Worm (Caenorhabditis elegans) whole organism, young adult: Measurements from ENCODE around the gene rpl-28.

Source experiments
- B0019.2 ChIP-seq: fragments of 200-800 bp; sonication (Bioruptor generic); conservative IDR thresholded peaks from 2 replicates; pipeline ENCODE4 v1.3.6; 2022; ENCODE audit warnings: missing genetic modification reagents, missing genetic modification characterization, missing compliant biosample characterization
- B0035.1 ChIP-seq: sonication (generic microtip); optimal IDR thresholded peaks from 2 replicates; lab custom pipeline; 2016; ENCODE audit warnings: missing genetic modification characterization, mild to moderate bottlenecking, missing compliant biosample characterization, missing genotype, missing genetic modification reagents
- B0336.3 ChIP-seq: fragments of 200-800 bp; sonication (Bioruptor generic); IDR thresholded peaks from 2 replicates; pipeline ENCODE4 v1.3.6; 2022; ENCODE audit warnings: missing genetic modification characterization, missing compliant biosample characterization
- F33H1.4 ChIP-seq: fragments of 200-800 bp; sonication (Bioruptor generic); IDR thresholded peaks from 2 replicates; pipeline ENCODE4 v1.3.6; 2022; ENCODE audit warnings: missing genetic modification reagents, missing genetic modification characterization, missing compliant biosample characterization
- F39B2.1 ChIP-seq: fragments of 200-800 bp; sonication (Bioruptor generic); IDR thresholded peaks from 2 replicates; pipeline ENCODE4 v1.3.6; 2022; ENCODE audit warnings: missing genetic modification reagents, missing genetic modification characterization, missing compliant biosample characterization
- F52B5.7 ChIP-seq: sonication (generic microtip); optimal IDR thresholded peaks from 2 replicates; lab custom pipeline; 2016; ENCODE audit warnings: mild to moderate bottlenecking, missing genetic modification characterization, missing compliant biosample characterization
- F57C9.4 ChIP-seq: sonication (generic microtip); optimal IDR thresholded peaks from 2 replicates; lab custom pipeline; 2017; ENCODE audit warnings: mild to moderate bottlenecking, missing genetic modification characterization, missing compliant biosample characterization
- K11D2.4 ChIP-seq: fragments of 200-800 bp; sonication (Bioruptor generic); IDR thresholded peaks from 2 replicates; pipeline ENCODE4 v1.3.6; 2022; ENCODE audit warnings: missing genetic modification reagents, missing genetic modification characterization, missing compliant biosample characterization
- Y53F4B.3 ChIP-seq: fragments of 200-800 bp; sonication (Bioruptor generic); IDR thresholded peaks from 2 replicates; pipeline ENCODE4 v1.3.6; 2022; ENCODE audit warnings: missing genetic modification reagents, missing genetic modification characterization, missing compliant biosample characterization
- Y53G8AR.9 ChIP-seq: fragments of 200-800 bp; sonication (Bioruptor generic); conservative IDR thresholded peaks from 2 replicates; pipeline ENCODE4 v1.3.6; 2022; ENCODE audit warnings: missing genetic modification reagents, missing genetic modification characterization, missing compliant biosample characterization
- Y56A3A.18 ChIP-seq: fragments of 200-800 bp; sonication (Bioruptor generic); IDR thresholded peaks from 2 replicates; pipeline ENCODE4 v1.3.6; 2022; ENCODE audit warnings: missing genetic modification reagents, missing genetic modification characterization, missing compliant biosample characterization
- akir-1 ChIP-seq: fragments of 200-800 bp; sonication (Bioruptor generic); optimal IDR thresholded peaks from 2 replicates; lab custom pipeline; 2018; ENCODE audit warnings: mild to moderate bottlenecking, missing genetic modification characterization, moderate library complexity, missing compliant biosample characterization
- athp-1 ChIP-seq: sonication (generic microtip); optimal IDR thresholded peaks from 2 replicates; lab custom pipeline; 2017; ENCODE audit warnings: mild to moderate bottlenecking, missing genetic modification characterization, missing compliant biosample characterization
- attf-6 ChIP-seq: fragments of 200-800 bp; sonication (Bioruptor generic); IDR thresholded peaks from 2 replicates; pipeline ENCODE4 v1.3.6; 2022; ENCODE audit warnings: missing genetic modification reagents, missing genetic modification characterization, missing compliant biosample characterization
- bed-2 ChIP-seq: fragments of 200-800 bp; sonication (Bioruptor generic); IDR thresholded peaks from 2 replicates; pipeline ENCODE4 v1.3.6; 2022; ENCODE audit warnings: missing genetic modification reagents, missing genetic modification characterization, missing compliant biosample characterization
- ceh-100 ChIP-seq: fragments of 200-800 bp; sonication (Bioruptor generic); IDR thresholded peaks from 2 replicates; pipeline ENCODE4 v1.3.6; 2022; ENCODE audit warnings: missing genetic modification reagents, missing genetic modification characterization, missing compliant biosample characterization
- ceh-40 ChIP-seq: fragments of 200-800 bp; sonication (Bioruptor generic); IDR thresholded peaks from 2 replicates; pipeline ENCODE4 v1.3.6; 2022; ENCODE audit warnings: missing genetic modification characterization, missing compliant biosample characterization
- dox-1 ChIP-seq: fragments of 200-800 bp; sonication (Bioruptor generic); IDR thresholded peaks from 2 replicates; pipeline ENCODE4 v1.3.6; 2022; ENCODE audit warnings: missing genetic modification reagents, missing genetic modification characterization, missing compliant biosample characterization
- ekl-4 ChIP-seq: fragments of 200-800 bp; sonication (Bioruptor generic); IDR thresholded peaks from 2 replicates; pipeline ENCODE4 v1.3.6; 2022; ENCODE audit warnings: missing genetic modification reagents, missing genetic modification characterization, missing compliant biosample characterization
- hlh-26 ChIP-seq: fragments of 200-800 bp; sonication (Bioruptor generic); conservative IDR thresholded peaks from 2 replicates; pipeline ENCODE4 v1.3.6; 2022; ENCODE audit warnings: missing genetic modification reagents, missing genetic modification characterization, missing compliant biosample characterization
- hmg-1.2 ChIP-seq: fragments of 200-800 bp; sonication (Bioruptor generic); IDR thresholded peaks from 2 replicates; pipeline ENCODE4 v1.3.6; 2022; ENCODE audit warnings: missing genetic modification reagents, missing genetic modification characterization, missing compliant biosample characterization
- hsf-1 ChIP-seq: fragments of 200-800 bp; sonication (Bioruptor generic); IDR thresholded peaks from 2 replicates; pipeline ENCODE4 v1.3.6; 2022; ENCODE audit warnings: missing genetic modification reagents, missing genetic modification characterization, missing compliant biosample characterization
- let-526 ChIP-seq: fragments of 200-800 bp; sonication (Bioruptor generic); IDR thresholded peaks from 2 replicates; pipeline ENCODE4 v1.3.6; 2022; ENCODE audit warnings: missing genetic modification reagents, missing genetic modification characterization, missing compliant biosample characterization
- let-607 ChIP-seq, 2 experiments: fragments of 200-800 bp in 1 of 2; sonication (Bioruptor generic) in 1 of 2; sonication (generic microtip) in 1 of 2; optimal IDR thresholded peaks; 2 replicates each; lab custom pipeline; 2016 to 2018; ENCODE audit warnings: mild to moderate bottlenecking in 2 of 2, missing compliant biosample characterization in 2 of 2, missing genetic modification characterization in 2 of 2, moderate library complexity in 2 of 2, missing genotype in 1 of 2
- lin-26 ChIP-seq: fragments of 200-800 bp; sonication (Bioruptor generic); IDR thresholded peaks from 2 replicates; pipeline ENCODE4 v1.3.6; 2022; ENCODE audit warnings: missing genetic modification reagents, missing genetic modification characterization, missing compliant biosample characterization
- lin-40 ChIP-seq: sonication (generic microtip); optimal IDR thresholded peaks from 2 replicates; lab custom pipeline; 2016; ENCODE audit warnings: missing genetic modification characterization, mild to moderate bottlenecking, missing compliant biosample characterization, missing genotype, missing genetic modification reagents
- lin-54 ChIP-seq: fragments of 200-800 bp; sonication (Bioruptor generic); optimal IDR thresholded peaks from 2 replicates; lab custom pipeline; 2018; ENCODE audit warnings: mild to moderate bottlenecking, missing genetic modification characterization, missing compliant biosample characterization
- lir-1 ChIP-seq: fragments of 200-800 bp; sonication (Bioruptor generic); conservative IDR thresholded peaks from 2 replicates; pipeline ENCODE4 v1.3.6; 2022; ENCODE audit warnings: missing genetic modification reagents, missing genetic modification characterization, missing compliant biosample characterization
- nfyb-1 ChIP-seq: fragments of 200-800 bp; sonication (Bioruptor generic); IDR thresholded peaks from 2 replicates; pipeline ENCODE4 v1.3.6; 2022; ENCODE audit warnings: missing genetic modification reagents, missing genetic modification characterization, missing compliant biosample characterization
- nhr-27 ChIP-seq: fragments of 200-800 bp; sonication (Bioruptor generic); optimal IDR thresholded peaks from 2 replicates; lab custom pipeline; 2018; ENCODE audit warnings: mild to moderate bottlenecking, missing genetic modification characterization, moderate library complexity, missing compliant biosample characterization
- pbrm-1 ChIP-seq: fragments of 200-800 bp; sonication (Bioruptor generic); IDR thresholded peaks from 2 replicates; pipeline ENCODE4 v1.3.6; 2022; ENCODE audit warnings: missing genetic modification reagents, missing genetic modification characterization, missing compliant biosample characterization
- repo-1 ChIP-seq: sonication (generic microtip); optimal IDR thresholded peaks from 2 replicates; lab custom pipeline; 2017; ENCODE audit warnings: mild to moderate bottlenecking, missing genetic modification characterization, missing compliant biosample characterization
- rpc-1 ChIP-seq, 2 experiments: fragments of 150-350 bp in 1 of 2; sonication (generic microtip) in 1 of 2; optimal IDR thresholded peaks; 2 replicates each; lab custom pipeline; 2014 to 2018; ENCODE audit warnings: missing biosample characterization in 1 of 2, missing genetic modification characterization in 1 of 2, missing genetic modification reagents in 1 of 2, missing genotype in 1 of 2
- sdz-38 ChIP-seq: sonication (generic microtip); optimal IDR thresholded peaks from 2 replicates; lab custom pipeline; 2016; ENCODE audit warnings: missing genotype, missing genetic modification characterization, missing compliant biosample characterization
- sea-2 ChIP-seq: fragments of 200-800 bp; sonication (Bioruptor generic); IDR thresholded peaks from 2 replicates; pipeline ENCODE4 v1.3.6; 2022; ENCODE audit warnings: missing genetic modification characterization, missing compliant biosample characterization
- somi-1 ChIP-seq: fragments of 200-800 bp; sonication (Bioruptor generic); optimal IDR thresholded peaks from 2 replicates; lab custom pipeline; 2018; ENCODE audit warnings: mild to moderate bottlenecking, missing genetic modification characterization, missing compliant biosample characterization
- tlf-1 ChIP-seq: fragments of 200-800 bp; sonication (Bioruptor generic); optimal IDR thresholded peaks from 2 replicates; lab custom pipeline; 2018; ENCODE audit warnings: mild to moderate bottlenecking, missing genetic modification characterization, missing compliant biosample characterization
- ztf-18 ChIP-seq: sonication (generic microtip); optimal IDR thresholded peaks from 2 replicates; lab custom pipeline; 2016; ENCODE audit warnings: missing genotype, mild to moderate bottlenecking, missing genetic modification characterization, missing compliant biosample characterization
- ztf-22 ChIP-seq: fragments of 200-800 bp; sonication (Bioruptor generic); optimal IDR thresholded peaks from 2 replicates; lab custom pipeline; 2018; ENCODE audit warnings: mild to moderate bottlenecking, missing genetic modification characterization, moderate library complexity, missing compliant biosample characterization
- ztf-25 ChIP-seq: fragments of 200-800 bp; sonication (Bioruptor generic); IDR thresholded peaks from 2 replicates; pipeline ENCODE4 v1.3.6; 2022; ENCODE audit warnings: missing genetic modification reagents, missing genetic modification characterization, missing compliant biosample characterization
- ztf-3 ChIP-seq: fragments of 200-800 bp; sonication (Bioruptor generic); optimal IDR thresholded peaks from 2 replicates; lab custom pipeline; 2018; ENCODE audit warnings: mild to moderate bottlenecking, missing genetic modification characterization, missing compliant biosample characterization

The rpl-28 gene

ce11 chrV:12754839-12755238, 26.9 kb upstream of the rpl-28 start, which contains the start of gene gpa-13:
Gene gpa-13 (minus strand): TSS chrV:12754939.
- TF ChIP-seq akir-1 (GFP tag; lab: Kevin White, UChicago), result no peak
- TF ChIP-seq lir-1 (GFP tag; lab: Robert Waterston, UW), result no peak
- TF ChIP-seq ztf-18 (tag; lab: Kevin White, UChicago), result no peak
- no peak for TF ChIP-seq B0336.3
- TF ChIP-seq somi-1 (GFP tag; lab: Kevin White, UChicago), result no peak
- TF ChIP-seq Y56A3A.18 (GFP tag; lab: Robert Waterston, UW), result no peak
- no peak for TF ChIP-seq B0019.2
- TF ChIP-seq, all 124 proteins: peak for 0

ce11 chrV:12752407-12752806, 24.5 kb upstream of the rpl-28 start, which contains the start of gene C15C8.8:
Gene C15C8.8 (minus strand): TSS chrV:12752507.
- TF ChIP-seq lin-26 (GFP tag; lab: Robert Waterston, UW) (no peak), athp-1 (tag; lab: Kevin White, UChicago) (no peak), ekl-4 (no peak), bed-2 (no peak), repo-1 (tag; lab: Kevin White, UChicago) (no peak), F57C9.4 (no peak), sdz-38 (tag; lab: Kevin White, UChicago) (no peak), hmg-1.2 (GFP tag; lab: Robert Waterston, UW) (no peak), ceh-40 (GFP tag; lab: Robert Waterston, UW) (no peak), lin-40 (tag; lab: Kevin White, UChicago) (no peak), let-526 (GFP tag; lab: Robert Waterston, UW) (no peak), F39B2.1 (GFP tag; lab: Robert Waterston, UW) (no peak), K11D2.4 (no peak), dox-1 (GFP tag; lab: Robert Waterston, UW) (no peak), nfyb-1 (GFP tag; lab: Robert Waterston, UW) (no peak), tlf-1 (GFP tag; lab: Kevin White, UChicago) (no peak)

ce11 chrV:12751495-12752050, 23.7 kb upstream of the rpl-28 start, which contains the start of gene C15C8.6:
Gene C15C8.6 (minus strand): TSS chrV:12751545.
- no peak for TF ChIP-seq attf-6 (GFP tag; lab: Robert Waterston, UW)
- no peak for TF ChIP-seq Y53F4B.3 (GFP tag; lab: Robert Waterston, UW)

ce11 chrV:12749558-12749957, 21.6 kb upstream of the rpl-28 start:
- TF ChIP-seq ceh-100 (no peak), ztf-3 (GFP tag; lab: Kevin White, UChicago) (no peak), somi-1 (GFP tag; lab: Kevin White, UChicago) (no peak), B0035.1 (tag; lab: Kevin White, UChicago) (no peak), dox-1 (GFP tag; lab: Robert Waterston, UW) (no peak), hsf-1 (no peak), ztf-22 (GFP tag; lab: Kevin White, UChicago) (no peak), ztf-25 (GFP tag; lab: Robert Waterston, UW) (no peak), nhr-27 (tag; lab: Kevin White, UChicago) (no peak), F52B5.7 (tag; lab: Kevin White, UChicago) (no peak), F33H1.4 (GFP tag; lab: Robert Waterston, UW) (no peak), lin-54 (GFP tag; lab: Kevin White, UChicago) (no peak), let-607 (tag; optimal IDR thresholded peaks at IDR 0.05; lab: Kevin White, UChicago) (no peak), Y53G8AR.9 (GFP tag; lab: Robert Waterston, UW) (no peak), sea-2 (GFP tag; lab: Robert Waterston, UW) (no peak), pbrm-1 (GFP tag; lab: Robert Waterston, UW) (no peak), hlh-26 (GFP tag; lab: Robert Waterston, UW) (no peak), rpc-1 (optimal IDR thresholded peaks at IDR 0.05; lab: Kevin White, UChicago) (no peak), rpc-1 (tag; optimal IDR thresholded peaks at IDR 0.05; lab: Kevin White, UChicago) (no peak)
- TF ChIP-seq, all 124 proteins: peak for 0
